Fruit fly (Drosophila melanogaster) whole organism, embryonic: ENCODE data around the gene CG15296.

Experiments used
- CG10267 ChIP-seq: fragments of 200-800 bp; sonication (Bioruptor generic); optimal IDR thresholded peaks from 2 replicates; lab custom pipeline; 2018; ENCODE audit warnings: missing biosample characterization, mild to moderate bottlenecking, missing genetic modification characterization, moderate library complexity
- CG10979 ChIP-seq: fragments of 200-800 bp; sonication (Bioruptor generic); optimal IDR thresholded peaks from 2 replicates; lab custom pipeline; 2018; ENCODE audit warnings: missing biosample characterization, mild to moderate bottlenecking, missing genetic modification characterization, moderate library complexity
- CG11504 ChIP-seq: fragments of 200-800 bp; sonication (Bioruptor generic); optimal IDR thresholded peaks from 3 replicates; lab custom pipeline; 2019; ENCODE audit warnings: missing biosample characterization, mild to moderate bottlenecking, missing genetic modification characterization, moderate library complexity
- CG12155 ChIP-seq: fragments of 200-800 bp; sonication (Bioruptor generic); optimal IDR thresholded peaks from 3 replicates; lab custom pipeline; 2016; ENCODE audit warnings: missing biosample characterization, missing genetic modification characterization
- CG1233 ChIP-seq: fragments of 200-800 bp; sonication (Bioruptor generic); optimal IDR thresholded peaks from 4 replicates; lab custom pipeline; 2018; ENCODE audit warnings: missing biosample characterization, mild to moderate bottlenecking, missing genetic modification characterization
- CG12391 ChIP-seq: fragments of 200-800 bp; sonication (Bioruptor generic); optimal IDR thresholded peaks from 3 replicates; lab custom pipeline; 2018; ENCODE audit warnings: missing biosample characterization, mild to moderate bottlenecking, missing genetic modification characterization, moderate library complexity
- CG12659 ChIP-seq: fragments of 200-800 bp; sonication (Bioruptor generic); optimal IDR thresholded peaks from 3 replicates; lab custom pipeline; 2017; ENCODE audit warnings: mild to moderate bottlenecking, missing biosample characterization, missing genetic modification reagents, missing genetic modification characterization
- CG1602 ChIP-seq: fragments of 200-800 bp; sonication (Bioruptor generic); optimal IDR thresholded peaks from 3 replicates; lab custom pipeline; 2016; ENCODE audit warnings: missing biosample characterization, missing genetic modification characterization
- CG17829 ChIP-seq: fragments of 200-800 bp; optimal IDR thresholded peaks from 2 replicates; lab custom pipeline; 2019; ENCODE audit warnings: missing biosample characterization, mild to moderate bottlenecking, missing genetic modification characterization, moderate library complexity
- CG18262 ChIP-seq: fragments of 200-800 bp; optimal IDR thresholded peaks from 3 replicates; lab custom pipeline; 2019; ENCODE audit warnings: missing biosample characterization, mild to moderate bottlenecking, missing genetic modification characterization, moderate library complexity
- CG2678 ChIP-seq: fragments of 200-800 bp; sonication (Bioruptor generic); optimal IDR thresholded peaks from 3 replicates; lab custom pipeline; 2019; ENCODE audit warnings: missing biosample characterization, mild to moderate bottlenecking, missing genetic modification characterization, moderate library complexity
- CG2712 ChIP-seq: fragments of 200-800 bp; optimal IDR thresholded peaks from 3 replicates; lab custom pipeline; 2019; ENCODE audit warnings: missing biosample characterization, mild to moderate bottlenecking, missing genetic modification characterization, moderate library complexity
- CG30403 ChIP-seq: fragments of 200-800 bp; sonication (Bioruptor generic); optimal IDR thresholded peaks from 3 replicates; lab custom pipeline; 2016; ENCODE audit warnings: missing biosample characterization, missing genetic modification characterization
- CG33557 ChIP-seq: fragments of 200-800 bp; sonication (Bioruptor generic); optimal IDR thresholded peaks from 2 replicates; lab custom pipeline; 2019; ENCODE audit warnings: missing biosample characterization, mild to moderate bottlenecking, missing genetic modification characterization, moderate library complexity
- CG3726 ChIP-seq: fragments of 200-800 bp; sonication (Bioruptor generic); IDR thresholded peaks from 3 replicates; pipeline ENCODE4, ENCODE4 v1.3.6; 2022; ENCODE audit warnings: missing biosample characterization, missing genetic modification characterization
- CG5953 ChIP-seq: fragments of 200-800 bp; sonication (Bioruptor generic); IDR thresholded peaks from 2 replicates; pipeline ENCODE4 v1.3.6; 2022; ENCODE audit warnings: missing biosample characterization, missing genetic modification characterization
- CG6765 ChIP-seq: fragments of 200-800 bp; sonication (Bioruptor generic); optimal IDR thresholded peaks from 3 replicates; lab custom pipeline; 2017; ENCODE audit warnings: missing biosample characterization, mild to moderate bottlenecking, missing genetic modification characterization
- CG8924 ChIP-seq: fragments of 200-800 bp; optimal IDR thresholded peaks from 3 replicates; lab custom pipeline; 2019; ENCODE audit warnings: missing biosample characterization, mild to moderate bottlenecking, missing genetic modification characterization, moderate library complexity
- CG9932 ChIP-seq: fragments of 200-800 bp; sonication (Bioruptor generic); IDR thresholded peaks from 2 replicates; pipeline ENCODE4 v1.3.6; 2022; ENCODE audit warnings: missing biosample characterization, missing genetic modification characterization
- Chrac-16 ChIP-seq: fragments of 200-800 bp; sonication (Bioruptor generic); optimal IDR thresholded peaks from 3 replicates; lab custom pipeline; 2016; ENCODE audit warnings: missing biosample characterization, missing genetic modification characterization
- D19B ChIP-seq: fragments of 200-800 bp; sonication (Bioruptor generic); optimal IDR thresholded peaks from 2 replicates; lab custom pipeline; 2017; ENCODE audit warnings: missing biosample characterization, mild to moderate bottlenecking, missing genetic modification characterization
- Drgx ChIP-seq: fragments of 200-800 bp; sonication (Bioruptor generic); IDR thresholded peaks from 2 replicates; pipeline ENCODE4 v1.3.6; 2022; ENCODE audit warnings: missing biosample characterization, missing genetic modification characterization
- Ets97D ChIP-seq: fragments of 200-800 bp; sonication (Bioruptor generic); optimal IDR thresholded peaks from 3 replicates; lab custom pipeline; 2016; ENCODE audit warnings: missing biosample characterization, missing genetic modification characterization
- Fer3 ChIP-seq: fragments of 200-800 bp; sonication (Bioruptor generic); optimal IDR thresholded peaks from 2 replicates; lab custom pipeline; 2018; ENCODE audit warnings: missing biosample characterization, mild to moderate bottlenecking, missing genetic modification characterization, moderate library complexity
- HLH3B ChIP-seq: fragments of 200-800 bp; sonication (Bioruptor generic); IDR thresholded peaks from 2 replicates; pipeline ENCODE4 v1.3.6; 2022; ENCODE audit warnings: missing biosample characterization, missing genetic modification characterization
- Jarid2 ChIP-seq: fragments of 200-800 bp; sonication (Bioruptor generic); optimal IDR thresholded peaks from 3 replicates; lab custom pipeline; 2017; ENCODE audit warnings: mild to moderate bottlenecking, missing biosample characterization, missing genetic modification reagents, missing genetic modification characterization
- Nf-YB ChIP-seq: fragments of 200-800 bp; sonication (Bioruptor generic); optimal IDR thresholded peaks from 3 replicates; lab custom pipeline; 2019; ENCODE audit warnings: missing biosample characterization, mild to moderate bottlenecking, missing genetic modification characterization, moderate library complexity
- NfI ChIP-seq: fragments of 200-800 bp; sonication (Bioruptor generic); optimal IDR thresholded peaks from 3 replicates; lab custom pipeline; 2018; ENCODE audit warnings: missing biosample characterization, mild to moderate bottlenecking, missing genetic modification characterization, moderate library complexity
- PHDP ChIP-seq: fragments of 200-800 bp; sonication (Bioruptor generic); optimal IDR thresholded peaks from 3 replicates; lab custom pipeline; 2018; ENCODE audit warnings: missing biosample characterization, mild to moderate bottlenecking, missing genetic modification characterization, moderate library complexity
- Ravus ChIP-seq: fragments of 200-800 bp; sonication (Bioruptor generic); IDR thresholded peaks from 2 replicates; pipeline ENCODE4 v1.3.6; 2022; ENCODE audit warnings: missing biosample characterization, missing genetic modification characterization
- Sox102F ChIP-seq: fragments of 200-800 bp; sonication (Bioruptor generic); optimal IDR thresholded peaks from 2 replicates; lab custom pipeline; 2018; ENCODE audit warnings: missing biosample characterization, mild to moderate bottlenecking, missing genetic modification characterization, moderate library complexity
- Ssrp ChIP-seq: fragments of 200-800 bp; sonication (Bioruptor generic); optimal IDR thresholded peaks from 2 replicates; lab custom pipeline; 2018; ENCODE audit warnings: missing biosample characterization, mild to moderate bottlenecking, missing genetic modification characterization, moderate library complexity
- Xbp1 ChIP-seq: fragments of 200-800 bp; sonication (Bioruptor generic); optimal IDR thresholded peaks from 3 replicates; lab custom pipeline; 2016; ENCODE audit warnings: missing biosample characterization, mild to moderate bottlenecking, missing genetic modification characterization
- ase ChIP-seq: fragments of 200-800 bp; sonication (Bioruptor generic); IDR thresholded peaks from 3 replicates; pipeline ENCODE4 v1.3.6; 2022; ENCODE audit warnings: missing biosample characterization, missing genetic modification characterization
- btn ChIP-seq: fragments of 200-800 bp; sonication (Bioruptor generic); optimal IDR thresholded peaks from 2 replicates; lab custom pipeline; 2016; ENCODE audit warnings: missing biosample characterization, missing genetic modification characterization
- corto ChIP-seq: fragments of 200-800 bp; sonication (Bioruptor generic); optimal IDR thresholded peaks from 2 replicates; lab custom pipeline; 2016; ENCODE audit warnings: missing biosample characterization, mild to moderate bottlenecking, missing genetic modification characterization, moderate library complexity
- gem ChIP-seq: fragments of 200-800 bp; sonication (Bioruptor generic); optimal IDR thresholded peaks from 2 replicates; lab custom pipeline; 2019; ENCODE audit warnings: missing biosample characterization, mild to moderate bottlenecking, missing genetic modification characterization, moderate library complexity
- gsb-n ChIP-seq: fragments of 200-800 bp; sonication (Bioruptor generic); optimal IDR thresholded peaks from 3 replicates; lab custom pipeline; 2018; ENCODE audit warnings: missing biosample characterization, mild to moderate bottlenecking, missing genetic modification characterization
- nau ChIP-seq: fragments of 200-800 bp; sonication (Bioruptor generic); optimal IDR thresholded peaks from 3 replicates; lab custom pipeline; 2017; ENCODE audit warnings: missing biosample characterization, mild to moderate bottlenecking, missing genetic modification characterization, missing genetic modification reagents
- pnt ChIP-seq: fragments of 200-800 bp; sonication (Bioruptor generic); optimal IDR thresholded peaks from 3 replicates; lab custom pipeline; 2016; ENCODE audit warnings: missing biosample characterization, missing genetic modification characterization
- run ChIP-seq: fragments of 200-800 bp; sonication (Bioruptor generic); optimal IDR thresholded peaks from 3 replicates; lab custom pipeline; 2018; ENCODE audit warnings: missing biosample characterization, mild to moderate bottlenecking, missing genetic modification characterization
- seq ChIP-seq: fragments of 200-800 bp; sonication (Bioruptor generic); IDR thresholded peaks from 2 replicates; pipeline ENCODE4 v1.3.6; 2022; ENCODE audit warnings: missing biosample characterization, missing genetic modification characterization
- sob ChIP-seq: fragments of 200-800 bp; sonication (Bioruptor generic); IDR thresholded peaks from 2 replicates; pipeline ENCODE4 v1.3.6; 2022; ENCODE audit warnings: missing biosample characterization, missing genetic modification characterization
- stc ChIP-seq: fragments of 200-800 bp; sonication (Bioruptor generic); IDR thresholded peaks from 2 replicates; pipeline ENCODE4 v1.3.6; 2022; ENCODE audit warnings: missing biosample characterization, missing genetic modification characterization
- sug ChIP-seq: fragments of 200-800 bp; optimal IDR thresholded peaks from 2 replicates; lab custom pipeline; 2019; ENCODE audit warnings: missing biosample characterization, mild to moderate bottlenecking, missing genetic modification characterization, moderate library complexity
- twi ChIP-seq: fragments of 200-800 bp; optimal IDR thresholded peaks from 2 replicates; lab custom pipeline; 2019; ENCODE audit warnings: missing biosample characterization, mild to moderate bottlenecking, missing genetic modification characterization, moderate library complexity

The CG15296 gene

DNA sequence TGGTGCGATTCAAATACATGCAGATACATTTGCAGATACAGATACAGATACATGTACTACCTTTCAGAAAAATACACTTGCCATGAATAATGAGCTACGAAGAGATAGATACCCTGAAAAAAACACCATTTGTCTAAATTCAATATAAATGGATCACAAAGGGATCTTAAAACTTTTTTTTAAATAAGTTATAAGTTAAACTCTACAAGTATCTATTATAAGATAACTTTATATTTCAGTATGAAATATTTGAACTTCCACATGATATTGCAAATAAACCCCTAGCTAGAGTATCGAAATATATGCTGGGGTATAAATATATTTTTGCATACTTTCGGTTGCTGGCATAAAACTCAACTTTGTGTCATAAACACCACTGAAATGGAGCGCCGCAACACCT is 5.0 kb downstream of the CG15296 start (continued):
- peak; percentile 65 for TF ChIP-seq CG2712 (tag; lab: Kevin White, UChicago)
- peak; percentile 78 for TF ChIP-seq CG11504 (tag; lab: Kevin White, UChicago)
- TF ChIP-seq Chrac-16 (GFP tag; lab: Kevin White, UChicago), result peak; percentile 28
- no peak for TF ChIP-seq pnt (GFP tag; lab: Kevin White, UChicago)
- TF ChIP-seq seq (GFP tag; lab: Robert Waterston, UW), result peak; percentile 41; the same call in 1 of the 2 replicates
- TF ChIP-seq Xbp1 (GFP tag; lab: Kevin White, UChicago), result peak; percentile 44
- peak; percentile 4 for TF ChIP-seq sug (tag; lab: Kevin White, UChicago)
- TF ChIP-seq CG33557 (GFP tag; lab: Kevin White, UChicago), result no peak
- TF ChIP-seq CG5953 (GFP tag; lab: Robert Waterston, UW), result no peak
- TF ChIP-seq Ets97D (GFP tag; lab: Kevin White, UChicago), result no peak
- peak; percentile 28 for TF ChIP-seq NfI
- TF ChIP-seq btn (GFP tag; lab: Kevin White, UChicago), result no peak
- TF ChIP-seq CG30403 (GFP tag; lab: Kevin White, UChicago), result peak; percentile 56
- TF ChIP-seq Fer3 (tag; lab: Kevin White, UChicago), result peak; percentile 59
- TF ChIP-seq run, result peak; percentile 24
- TF ChIP-seq ase (GFP tag; lab: Robert Waterston, UW), result no peak
- TF ChIP-seq twi, result no peak
- peak; percentile 76 for TF ChIP-seq CG2678
- no peak for TF ChIP-seq corto
- TF ChIP-seq CG17829 (tag; lab: Kevin White, UChicago), result peak; percentile 22
- TF ChIP-seq CG12659 (GFP tag; lab: Kevin White, UChicago), result peak; percentile 32
- peak; percentile 44 for TF ChIP-seq nau (GFP tag; lab: Kevin White, UChicago)
- peak; percentile 54 for TF ChIP-seq CG9932 (GFP tag; lab: Robert Waterston, UW)
- TF ChIP-seq sob, result peak; percentile 54
- peak; percentile 84 for TF ChIP-seq gem (tag; lab: Kevin White, UChicago)
- peak; percentile 35 for TF ChIP-seq CG1602 (GFP tag; lab: Kevin White, UChicago)
- peak; percentile 36 for TF ChIP-seq D19B (GFP tag; lab: Kevin White, UChicago)
- peak; percentile 14 for TF ChIP-seq gsb-n (tag; lab: Kevin White, UChicago)
- TF ChIP-seq Drgx (GFP tag; lab: Robert Waterston, UW), result peak; percentile 76
- no peak for TF ChIP-seq CG3726
- peak; percentile 48 for TF ChIP-seq CG10979
- peak; percentile 54 for TF ChIP-seq CG18262 (tag; lab: Kevin White, UChicago)
- peak; percentile 8; the same call in 1 of the 2 replicates for TF ChIP-seq Ravus (GFP tag; lab: Robert Waterston, UW)
- TF ChIP-seq CG6765 (GFP tag; lab: Kevin White, UChicago), result no peak
- TF ChIP-seq CG1233, result peak; percentile 42
- TF ChIP-seq Nf-YB, result peak; percentile 32
- TF ChIP-seq PHDP (tag; lab: Kevin White, UChicago), result peak; percentile 80
- TF ChIP-seq CG8924 (tag; lab: Kevin White, UChicago), result peak; percentile 55
- TF ChIP-seq CG12391 (tag; lab: Kevin White, UChicago), result peak; percentile 64
- peak; percentile 6 for TF ChIP-seq Jarid2 (GFP tag; lab: Kevin White, UChicago)
- peak; percentile 79 for TF ChIP-seq Sox102F
- TF ChIP-seq HLH3B (GFP tag; lab: Robert Waterston, UW), result peak; percentile 47; the same call in 1 of the 2 replicates
- peak; percentile 56 for TF ChIP-seq Ssrp (tag; lab: Kevin White, UChicago)
- peak; percentile 44; the same call in 1 of the 2 replicates for TF ChIP-seq stc (GFP tag; lab: Robert Waterston, UW)
- TF ChIP-seq CG12155 (GFP tag; lab: Kevin White, UChicago), result peak; percentile 24
- peak; percentile 38 for TF ChIP-seq CG10267 (tag; lab: Kevin White, UChicago)
- TF ChIP-seq, all 482 proteins: peak for 148
